Worm (Caenorhabditis elegans): ENCODE measurements around the gene Y73C8B.2.

DNA sequence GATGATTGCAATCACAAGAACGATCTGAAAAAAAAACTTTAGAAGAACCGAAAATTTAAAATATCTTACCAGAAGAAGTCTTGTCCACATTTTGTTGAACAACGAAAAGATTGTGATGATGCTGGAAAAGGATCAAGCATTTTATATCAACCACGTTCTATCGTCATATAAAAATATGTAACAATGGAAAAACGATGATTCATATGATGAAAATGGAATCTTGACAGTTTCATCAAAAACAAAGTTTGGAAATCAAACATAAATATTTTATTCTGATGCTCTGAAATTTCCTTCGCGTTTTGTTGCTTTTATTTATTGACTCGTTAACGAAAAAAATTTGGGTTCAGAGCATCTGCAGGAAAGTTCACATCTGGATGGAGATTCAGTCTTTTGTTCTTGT, 41.8 kb upstream of the Y73C8B.2 start, which contains the start of the genes K08D9.9 and str-16:
- TF ChIP-seq pes-1 (GFP tag; IDR thresholded peaks at IDR 0.05) (no peak), aly-1 (tag; optimal IDR thresholded peaks at IDR 0.05) (no peak), sea-1 (GFP tag; conservative IDR thresholded peaks at IDR 0.05) (no peak), hnd-1 (tag; optimal IDR thresholded peaks at IDR 0.05) (no peak), tbx-37 (GFP tag; conservative IDR thresholded peaks at IDR 0.05) (no peak), ama-1 (optimal IDR thresholded peaks at IDR 0.05) (no peak), tra-4 (tag; optimal IDR thresholded peaks at IDR 0.05) (no peak), ceh-13 (GFP tag; optimal IDR thresholded peaks at IDR 0.05) (no peak)
